Fruit fly (Drosophila melanogaster) whole organism, pupa: ENCODE results near the gene CG14551.
A peak's percentile ranks its signal among the peaks of the same experiment; 100 is the strongest.

Experiments used
- CG10348 ChIP-seq: fragments of 200-800 bp; sonication (Bioruptor generic); IDR thresholded peaks from 2 replicates; pipeline ENCODE4 v1.3.6; 2022; ENCODE audit warnings: missing biosample characterization, missing genetic modification characterization
- CG12605 ChIP-seq: fragments of 200-800 bp; sonication (Bioruptor generic); IDR thresholded peaks from 2 replicates; pipeline ENCODE4 v1.3.6; 2022; ENCODE audit warnings: missing biosample characterization, missing genetic modification characterization
- CG13204 ChIP-seq: fragments of 200-800 bp; sonication (Bioruptor generic); optimal IDR thresholded peaks from 2 replicates; lab custom pipeline; 2018; ENCODE audit warnings: missing biosample characterization, mild to moderate bottlenecking, missing genetic modification characterization, moderate library complexity
- CG14655 ChIP-seq: fragments of 200-800 bp; sonication (Bioruptor generic); optimal IDR thresholded peaks from 3 replicates; lab custom pipeline; 2017; ENCODE audit warnings: mild to moderate bottlenecking, missing biosample characterization, missing genetic modification reagents, missing genetic modification characterization
- CG15710 ChIP-seq: fragments of 200-800 bp; sonication (Bioruptor generic); optimal IDR thresholded peaks from 2 replicates; lab custom pipeline; 2018; ENCODE audit warnings: missing biosample characterization, mild to moderate bottlenecking, missing genetic modification characterization, moderate library complexity
- CG17806 ChIP-seq: fragments of 200-800 bp; sonication (Bioruptor generic); optimal IDR thresholded peaks from 2 replicates; lab custom pipeline; 2018; ENCODE audit warnings: missing biosample characterization, mild to moderate bottlenecking, missing genetic modification characterization, moderate library complexity
- CG32121 ChIP-seq: fragments of 200-800 bp; sonication (Bioruptor generic); IDR thresholded peaks from 2 replicates; pipeline ENCODE4 v1.3.6; 2022; ENCODE audit warnings: missing biosample characterization, missing genetic modification characterization
- CG34367 ChIP-seq: fragments of 200-800 bp; sonication (Bioruptor generic); optimal IDR thresholded peaks from 2 replicates; lab custom pipeline; 2018; ENCODE audit warnings: missing biosample characterization, mild to moderate bottlenecking, missing genetic modification characterization
- CG4496 ChIP-seq: fragments of 200-800 bp; sonication (Bioruptor generic); IDR thresholded peaks from 3 replicates; pipeline ENCODE4 v1.3.6; 2022; ENCODE audit warnings: missing biosample characterization, missing genetic modification characterization
- CG8159 ChIP-seq: fragments of 200-800 bp; sonication (Bioruptor generic); optimal IDR thresholded peaks from 3 replicates; lab custom pipeline; 2018; ENCODE audit warnings: missing biosample characterization, mild to moderate bottlenecking, missing genetic modification characterization, moderate library complexity
- CG8301 ChIP-seq: fragments of 200-800 bp; sonication (Bioruptor generic); optimal IDR thresholded peaks from 2 replicates; lab custom pipeline; 2018; ENCODE audit warnings: missing biosample characterization, mild to moderate bottlenecking, missing genetic modification characterization
- CG9948 ChIP-seq: fragments of 200-800 bp; sonication (Bioruptor generic); optimal IDR thresholded peaks from 2 replicates; lab custom pipeline; 2018; ENCODE audit warnings: missing biosample characterization, mild to moderate bottlenecking, missing genetic modification characterization, moderate library complexity
- D1 ChIP-seq: fragments of 200-800 bp; sonication (Bioruptor generic); optimal IDR thresholded peaks from 2 replicates; lab custom pipeline; 2018; ENCODE audit warnings: missing biosample characterization, mild to moderate bottlenecking, missing genetic modification characterization, moderate library complexity
- EcR ChIP-seq: fragments of 200-800 bp; sonication (Bioruptor generic); optimal IDR thresholded peaks from 3 replicates; lab custom pipeline; 2019; ENCODE audit warnings: missing biosample characterization, missing genetic modification characterization, mild to moderate bottlenecking, moderate library complexity, missing genetic modification reagents
- Ets98B ChIP-seq: fragments of 200-800 bp; sonication (Bioruptor generic); IDR thresholded peaks from 2 replicates; pipeline ENCODE4 v1.3.6; 2022; ENCODE audit warnings: missing biosample characterization, missing genetic modification characterization
- Pif1A ChIP-seq: fragments of 200-800 bp; sonication (Bioruptor generic); optimal IDR thresholded peaks from 3 replicates; lab custom pipeline; 2016; ENCODE audit warnings: missing biosample characterization, missing genetic modification characterization
- Pif1B ChIP-seq: fragments of 200-800 bp; sonication (Bioruptor generic); optimal IDR thresholded peaks from 3 replicates; lab custom pipeline; 2016; ENCODE audit warnings: missing biosample characterization, missing genetic modification characterization
- Snoo ChIP-seq: fragments of 200-800 bp; sonication (Bioruptor generic); optimal IDR thresholded peaks from 3 replicates; lab custom pipeline; 2017; ENCODE audit warnings: missing biosample characterization, mild to moderate bottlenecking, missing genetic modification characterization, inconsistent platforms
- fd96Ca ChIP-seq: fragments of 200-800 bp; sonication (Bioruptor generic); IDR thresholded peaks from 3 replicates; pipeline ENCODE4 v1.3.6; 2022; ENCODE audit warnings: missing biosample characterization, missing genetic modification characterization
- gl ChIP-seq: fragments of 200-800 bp; sonication (Bioruptor generic); optimal IDR thresholded peaks from 2 replicates; lab custom pipeline; 2018; ENCODE audit warnings: missing biosample characterization, mild to moderate bottlenecking, missing genetic modification characterization
- rn ChIP-seq: fragments of 200-800 bp; sonication (Bioruptor generic); IDR thresholded peaks from 2 replicates; pipeline ENCODE4 v1.3.6; 2022; ENCODE audit warnings: missing biosample characterization, missing genetic modification characterization

Gene CG14551

dm6 chr3R:26030562-26030961, 32.2 kb downstream of the CG14551 start:
- TF ChIP-seq CG12605 (GFP tag; lab: Robert Waterston, UW): no peak
- TF ChIP-seq D1: no peak
- TF ChIP-seq CG13204 (GFP tag; lab: Kevin White, UChicago): no peak
- TF ChIP-seq CG14655: no peak
- no peak for TF ChIP-seq CG17806 (tag; lab: Kevin White, UChicago)
- no peak for TF ChIP-seq CG8159 (tag; lab: Kevin White, UChicago)
- no peak for TF ChIP-seq CG9948
- no peak for TF ChIP-seq CG34367 (tag; lab: Kevin White, UChicago)
- TF ChIP-seq Snoo: no peak
- no peak for TF ChIP-seq CG15710
- TF ChIP-seq CG8301 (tag; lab: Kevin White, UChicago): no peak
- no peak for TF ChIP-seq CG32121
- no peak for TF ChIP-seq Ets98B (GFP tag; lab: Robert Waterston, UW)
- TF ChIP-seq EcR: no peak
- TF ChIP-seq Pif1B (GFP tag; lab: Kevin White, UChicago): no peak
- TF ChIP-seq Pif1A (GFP tag; lab: Kevin White, UChicago): no peak
- no peak for TF ChIP-seq CG10348 (GFP tag; lab: Robert Waterston, UW)

dm6 chr3R:26027903-26028302, 34.9 kb downstream of the CG14551 start:
- TF ChIP-seq EcR: no peak
- no peak for TF ChIP-seq CG9948
- no peak for TF ChIP-seq CG17806 (tag; lab: Kevin White, UChicago)
- no peak for TF ChIP-seq Pif1B (GFP tag; lab: Kevin White, UChicago)
- TF ChIP-seq fd96Ca: no peak
- no peak for TF ChIP-seq D1
- TF ChIP-seq CG12605 (GFP tag; lab: Robert Waterston, UW): no peak
- TF ChIP-seq Pif1A (GFP tag; lab: Kevin White, UChicago): no peak
- no peak for TF ChIP-seq CG4496 (GFP tag; lab: Robert Waterston, UW)
- TF ChIP-seq CG14655: no peak
- no peak for TF ChIP-seq CG10348 (GFP tag; lab: Robert Waterston, UW)
- TF ChIP-seq CG8159 (tag; lab: Kevin White, UChicago): no peak
- no peak for TF ChIP-seq CG34367 (tag; lab: Kevin White, UChicago)
- no peak for TF ChIP-seq gl (tag; lab: Kevin White, UChicago)
- no peak for TF ChIP-seq Snoo
- no peak for TF ChIP-seq CG8301 (tag; lab: Kevin White, UChicago)
- TF ChIP-seq CG32121: no peak
- TF ChIP-seq Ets98B (GFP tag; lab: Robert Waterston, UW): no peak
- no peak for TF ChIP-seq CG15710
- TF ChIP-seq CG13204 (GFP tag; lab: Kevin White, UChicago): no peak

DNA sequence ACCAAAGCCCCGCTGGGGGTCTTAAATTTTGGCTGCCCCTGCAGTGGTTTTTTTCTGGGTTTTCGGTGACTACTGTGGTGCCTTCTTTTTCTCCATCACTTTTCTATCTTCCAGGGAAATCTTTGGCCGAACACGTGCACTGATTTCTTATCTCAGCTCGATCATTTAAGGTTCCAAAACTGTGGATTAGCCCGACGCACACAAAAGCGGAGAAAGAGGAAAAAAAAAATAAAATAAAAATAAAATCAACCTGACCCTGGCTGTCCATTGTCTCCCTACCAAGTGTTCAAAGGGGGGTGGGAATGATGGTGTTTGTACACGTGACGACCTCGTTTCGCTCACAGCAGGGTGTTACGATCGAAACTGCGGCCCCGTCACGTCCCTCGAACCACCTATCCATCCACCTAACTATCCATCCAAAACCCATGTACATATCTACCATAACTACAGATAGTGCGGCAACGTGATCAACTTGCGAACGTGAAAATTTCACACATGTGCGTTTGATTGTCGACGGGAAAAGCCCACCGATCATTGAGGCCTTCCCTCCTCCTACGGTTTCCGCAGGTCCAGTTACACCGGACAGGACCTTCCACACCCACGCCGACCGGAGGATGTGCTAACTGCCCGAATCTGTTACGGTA, 36.1 kb downstream of the CG14551 start:
- TF ChIP-seq CG12605 (GFP tag; lab: Robert Waterston, UW): no peak
- TF ChIP-seq CG9948: no peak
- no peak for TF ChIP-seq CG4496 (GFP tag; lab: Robert Waterston, UW)
- no peak for TF ChIP-seq EcR
- TF ChIP-seq Pif1A (GFP tag; lab: Kevin White, UChicago): no peak
- no peak for TF ChIP-seq CG8159 (tag; lab: Kevin White, UChicago)
- no peak for TF ChIP-seq fd96Ca
- no peak for TF ChIP-seq D1
- TF ChIP-seq Ets98B (GFP tag; lab: Robert Waterston, UW): no peak
- no peak for TF ChIP-seq CG32121
- TF ChIP-seq CG15710: no peak
- no peak for TF ChIP-seq Snoo
- TF ChIP-seq Pif1B (GFP tag; lab: Kevin White, UChicago): no peak
- no peak for TF ChIP-seq CG17806 (tag; lab: Kevin White, UChicago)
- no peak for TF ChIP-seq CG14655
- no peak for TF ChIP-seq CG34367 (tag; lab: Kevin White, UChicago)

dm6 chr3R:26024596-26025213, 38.1 kb downstream of the CG14551 start:
- TF ChIP-seq D1: no peak
- TF ChIP-seq Pif1A (GFP tag; lab: Kevin White, UChicago): no peak
- no peak for TF ChIP-seq CG12605 (GFP tag; lab: Robert Waterston, UW)
- no peak for TF ChIP-seq CG34367 (tag; lab: Kevin White, UChicago)

DNA sequence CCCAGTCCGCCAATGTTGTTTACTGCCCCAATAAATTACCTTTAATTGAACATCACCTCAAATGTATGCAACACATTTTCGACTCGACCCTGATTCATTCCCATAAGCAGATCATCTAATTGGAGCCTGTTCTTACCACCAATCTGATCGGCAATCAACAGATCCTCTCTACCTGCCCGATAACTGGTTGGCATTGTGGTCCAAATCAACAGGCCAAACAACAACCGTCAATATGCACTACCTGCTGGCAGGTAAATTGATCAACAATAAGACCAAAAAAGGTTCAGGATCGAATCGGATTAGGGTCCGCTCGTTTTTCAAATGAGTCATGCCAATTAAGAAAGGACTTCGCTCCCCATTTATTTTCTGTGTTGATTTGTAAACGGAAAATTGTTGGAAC, 39.6 kb downstream of the CG14551 start:
- no peak for TF ChIP-seq CG9948
- TF ChIP-seq EcR: no peak
- TF ChIP-seq D1: no peak
- no peak for TF ChIP-seq Pif1A (GFP tag; lab: Kevin White, UChicago)
- TF ChIP-seq CG8159 (tag; lab: Kevin White, UChicago): no peak
- no peak for TF ChIP-seq CG17806 (tag; lab: Kevin White, UChicago)
- no peak for TF ChIP-seq CG14655
- TF ChIP-seq CG8301 (tag; lab: Kevin White, UChicago): no peak
- no peak for TF ChIP-seq CG34367 (tag; lab: Kevin White, UChicago)
- no peak for TF ChIP-seq CG4496 (GFP tag; lab: Robert Waterston, UW)

dm6 chr3R:26021195-26021914, 41.5 kb downstream of the CG14551 start:
- TF ChIP-seq EcR: peak; percentile 30
- TF ChIP-seq fd96Ca: peak; percentile 46; the same call in 2 of the 3 replicates
- TF ChIP-seq CG4496 (GFP tag; lab: Robert Waterston, UW): peak; percentile 60; the same call in 1 of the 3 replicates
- peak; percentile 94 for TF ChIP-seq CG15710
- peak; percentile 94 for TF ChIP-seq CG8301 (tag; lab: Kevin White, UChicago)
- TF ChIP-seq CG12605 (GFP tag; lab: Robert Waterston, UW): 0 out of 2 replicates have a peak, but pooled peaks have one; percentile 23
- TF ChIP-seq CG14655: peak; percentile 96
- TF ChIP-seq CG13204 (GFP tag; lab: Kevin White, UChicago): peak; percentile 81
- peak; percentile 90 for TF ChIP-seq CG34367 (tag; lab: Kevin White, UChicago)
- TF ChIP-seq Pif1B (GFP tag; lab: Kevin White, UChicago): peak; percentile 66
- TF ChIP-seq rn (GFP tag; lab: Robert Waterston, UW): peak; percentile 77
- peak; percentile 96 for TF ChIP-seq CG9948
- peak; percentile 92 for TF ChIP-seq D1
- peak; percentile 68 for TF ChIP-seq CG32121
- peak; percentile 77 for TF ChIP-seq Pif1A (GFP tag; lab: Kevin White, UChicago)
- peak; percentile 41 for TF ChIP-seq Ets98B (GFP tag; lab: Robert Waterston, UW)
- TF ChIP-seq gl (tag; lab: Kevin White, UChicago): peak; percentile 50
- no peak; the same call in 1 of the 2 replicates for TF ChIP-seq CG10348 (GFP tag; lab: Robert Waterston, UW)
- peak; percentile 97 for TF ChIP-seq CG8159 (tag; lab: Kevin White, UChicago)
- TF ChIP-seq Snoo: peak; percentile 94
- peak; percentile 90 for TF ChIP-seq CG17806 (tag; lab: Kevin White, UChicago)
